Worm (Caenorhabditis elegans) whole organism, L1 larva: Measurements from ENCODE around the gene mob-4.

Experiments used
- C34B4.2 ChIP-seq: sonication (generic microtip); optimal IDR thresholded peaks from 2 replicates; lab custom pipeline; 2017; ENCODE audit warnings: mild to moderate bottlenecking, missing genetic modification characterization, missing compliant biosample characterization
- F16B12.6 ChIP-seq: fragments of 150-350 bp; optimal IDR thresholded peaks from 2 replicates; lab custom pipeline; 2014; ENCODE audit warnings: missing biosample characterization, missing genetic modification characterization
- blmp-1 ChIP-seq: fragments of 150-350 bp; optimal IDR thresholded peaks from 2 replicates; lab custom pipeline; 2014; ENCODE audit warnings: missing biosample characterization, missing genetic modification characterization
- ceh-8 ChIP-seq: fragments of 200-800 bp; sonication (Bioruptor generic); optimal IDR thresholded peaks from 2 replicates; lab custom pipeline; 2018; ENCODE audit warnings: mild to moderate bottlenecking, missing genetic modification characterization, moderate library complexity, missing compliant biosample characterization
- ceh-82 ChIP-seq, 3 experiments: fragments of 150-350 bp in 1 of 3; sonication (generic microtip) in 2 of 3; optimal IDR thresholded peaks; 2 replicates each; lab custom pipeline; 2014 to 2017; ENCODE audit warnings: missing biosample characterization in 3 of 3, missing genetic modification characterization in 3 of 3
- ceh-88 ChIP-seq: fragments of 200-800 bp; sonication (Bioruptor generic); IDR thresholded peaks from 2 replicates; pipeline ENCODE4 v1.3.6; 2022; ENCODE audit warnings: missing genetic modification characterization, missing compliant biosample characterization
- ceh-90 ChIP-seq: sonication (generic microtip); optimal IDR thresholded peaks from 2 replicates; lab custom pipeline; 2016; ENCODE audit warnings: missing genetic modification characterization, missing compliant biosample characterization
- ces-1 ChIP-seq: fragments of 150-350 bp; optimal IDR thresholded peaks from 2 replicates; lab custom pipeline; 2014; ENCODE audit warnings: missing biosample characterization, missing genetic modification reagents, missing genetic modification characterization
- dpl-1 ChIP-seq, 3 experiments: fragments of 150-350 bp in 2 of 3; sonication (generic microtip) in 1 of 3; optimal IDR thresholded peaks; 2 replicates each; lab custom pipeline; 2014 to 2017; ENCODE audit warnings: missing biosample characterization in 3 of 3, missing genetic modification characterization in 3 of 3, missing genetic modification reagents in 3 of 3
- dsc-1 ChIP-seq: sonication (generic microtip); optimal IDR thresholded peaks from 2 replicates; lab custom pipeline; 2016; ENCODE audit warnings: mild to moderate bottlenecking, missing genetic modification characterization, missing compliant biosample characterization
- efl-1 ChIP-seq, 4 experiments: fragments of 150-350 bp; optimal IDR thresholded peaks in 3 of 4; peaks in 1 of 4; 1 replicate in 1 of 4; 2 replicates in 3 of 4; lab custom pipeline; 2014; ENCODE audit warnings: missing biosample characterization in 2 of 4, missing genetic modification characterization in 2 of 4, missing genetic modification reagents in 2 of 4
- efl-3 ChIP-seq: fragments of 200-800 bp; sonication (Bioruptor generic); optimal IDR thresholded peaks from 2 replicates; lab custom pipeline; 2018; ENCODE audit warnings: mild to moderate bottlenecking, missing genetic modification characterization, missing compliant biosample characterization
- egl-13 ChIP-seq: sonication (generic microtip); optimal IDR thresholded peaks from 2 replicates; lab custom pipeline; 2016; ENCODE audit warnings: missing genotype, missing genetic modification reagents, missing genetic modification characterization, missing compliant biosample characterization
- elt-3 ChIP-seq, 6 experiments: fragments of 150-350 bp in 1 of 6; sonication (generic microtip); optimal IDR thresholded peaks; 2 replicates each; lab custom pipeline; 2017 to 2018; ENCODE audit warnings: missing biosample characterization in 6 of 6, missing genetic modification characterization in 6 of 6, inconsistent platforms in 1 of 6
- ets-5 ChIP-seq: fragments of 200-800 bp; sonication (Bioruptor generic); IDR thresholded peaks from 2 replicates; pipeline ENCODE4 v1.3.6; 2022; ENCODE audit warnings: missing genetic modification characterization, missing compliant biosample characterization
- fkh-10 ChIP-seq: sonication (generic microtip); optimal IDR thresholded peaks from 2 replicates; lab custom pipeline; 2017; ENCODE audit warnings: missing biosample characterization, missing genetic modification reagents, missing genetic modification characterization
- hlh-4 ChIP-seq: sonication (generic microtip); optimal IDR thresholded peaks from 2 replicates; lab custom pipeline; 2016; ENCODE audit warnings: mild to moderate bottlenecking, missing genetic modification characterization, missing compliant biosample characterization
- lin-15B ChIP-seq: fragments of 150-350 bp; sonication (generic microtip); optimal IDR thresholded peaks from 3 replicates; lab custom pipeline; 2014; ENCODE audit warnings: missing biosample characterization, missing genetic modification characterization
- lin-35 ChIP-seq, 2 experiments: fragments of 150-350 bp; optimal IDR thresholded peaks; 2 replicates each; lab custom pipeline; 2014; ENCODE audit warnings: missing biosample characterization in 2 of 2, missing genetic modification characterization in 2 of 2, missing genetic modification reagents in 2 of 2
- lin-39 ChIP-seq: fragments of 150-350 bp; optimal IDR thresholded peaks from 2 replicates; lab custom pipeline; 2014; ENCODE audit warnings: missing biosample characterization, missing genetic modification reagents, missing genetic modification characterization
- lir-3 ChIP-seq: sonication (generic microtip); optimal IDR thresholded peaks from 2 replicates; lab custom pipeline; 2016; ENCODE audit warnings: mild to moderate bottlenecking, missing genetic modification characterization, moderate library complexity, missing compliant biosample characterization; ENCODE audit not compliant: poor library complexity
- lsy-2 ChIP-seq, 2 experiments: fragments of 150-350 bp; optimal IDR thresholded peaks; 2 replicates each; lab custom pipeline; 2014; ENCODE audit warnings: missing biosample characterization in 2 of 2, missing genetic modification characterization in 2 of 2
- mab-9 ChIP-seq: fragments of 200-800 bp; sonication (Bioruptor generic); IDR thresholded peaks from 2 replicates; pipeline ENCODE4 v1.3.6; 2022; ENCODE audit warnings: missing genetic modification reagents, missing genetic modification characterization, missing compliant biosample characterization
- mef-2 ChIP-seq: fragments of 150-350 bp; optimal IDR thresholded peaks from 2 replicates; lab custom pipeline; 2014; ENCODE audit warnings: missing biosample characterization, missing genetic modification characterization
- mep-1 ChIP-seq: fragments of 150-350 bp; optimal IDR thresholded peaks from 2 replicates; lab custom pipeline; 2014; ENCODE audit warnings: missing biosample characterization, missing genetic modification characterization
- nhr-11 ChIP-seq: fragments of 150-350 bp; optimal IDR thresholded peaks from 2 replicates; lab custom pipeline; 2014; ENCODE audit warnings: missing biosample characterization, missing genetic modification characterization
- nhr-19 ChIP-seq: fragments of 200-800 bp; sonication (Bioruptor generic); conservative IDR thresholded peaks from 2 replicates; pipeline ENCODE4 v1.3.6; 2022; ENCODE audit warnings: missing genetic modification characterization, missing compliant biosample characterization
- nhr-237 ChIP-seq: fragments of 150-350 bp; optimal IDR thresholded peaks from 2 replicates; lab custom pipeline; 2014; ENCODE audit warnings: missing biosample characterization, missing genetic modification characterization
- nhr-84 ChIP-seq: sonication (generic microtip); optimal IDR thresholded peaks from 2 replicates; lab custom pipeline; 2017; ENCODE audit warnings: missing biosample characterization, missing genetic modification characterization
- nhr-85 ChIP-seq: sonication (generic microtip); peaks from one replicate; lab custom pipeline; 2016; ENCODE audit warnings: missing genetic modification characterization, inconsistent platforms, missing compliant biosample characterization
- pax-3 ChIP-seq: fragments of 200-800 bp; sonication (Bioruptor generic); optimal IDR thresholded peaks from 2 replicates; lab custom pipeline; 2018; ENCODE audit warnings: mild to moderate bottlenecking, missing genetic modification characterization, moderate library complexity, missing compliant biosample characterization
- rnt-1 ChIP-seq: sonication (generic microtip); optimal IDR thresholded peaks from 2 replicates; lab custom pipeline; 2016; ENCODE audit warnings: mild to moderate bottlenecking, missing genetic modification characterization, moderate library complexity, missing compliant biosample characterization
- skn-1 ChIP-seq: fragments of 150-350 bp; optimal IDR thresholded peaks from 2 replicates; lab custom pipeline; 2014; ENCODE audit warnings: missing biosample characterization, missing genetic modification characterization
- snu-23 ChIP-seq: sonication (generic microtip); optimal IDR thresholded peaks from 2 replicates; lab custom pipeline; 2016; ENCODE audit warnings: missing genetic modification characterization, missing compliant biosample characterization
- sox-4 ChIP-seq: sonication (generic microtip); optimal IDR thresholded peaks from 2 replicates; lab custom pipeline; 2016; ENCODE audit warnings: missing genetic modification characterization, missing compliant biosample characterization
- sptf-1 ChIP-seq: fragments of 150-350 bp; optimal IDR thresholded peaks from 2 replicates; lab custom pipeline; 2014; ENCODE audit warnings: missing biosample characterization, missing genetic modification characterization
- swsn-7 ChIP-seq: sonication (generic microtip); optimal IDR thresholded peaks from 2 replicates; lab custom pipeline; 2016; ENCODE audit warnings: missing genetic modification characterization, missing compliant biosample characterization
- tbx-2 ChIP-seq: sonication (generic microtip); optimal IDR thresholded peaks from 2 replicates; lab custom pipeline; 2016; ENCODE audit warnings: missing genetic modification characterization, missing compliant biosample characterization
- unc-130 ChIP-seq: fragments of 150-350 bp; optimal IDR thresholded peaks from 2 replicates; lab custom pipeline; 2017; ENCODE audit warnings: missing biosample characterization, missing genetic modification characterization, inconsistent platforms
- unc-30 ChIP-seq: sonication (generic microtip); optimal IDR thresholded peaks from 2 replicates; lab custom pipeline; 2017; ENCODE audit warnings: missing biosample characterization, missing genetic modification characterization
- unc-98 ChIP-seq: fragments of 200-800 bp; sonication (Bioruptor generic); IDR thresholded peaks from 2 replicates; pipeline ENCODE4 v1.3.6; 2022; ENCODE audit warnings: missing genetic modification characterization, missing compliant biosample characterization
- vab-15 ChIP-seq: sonication (generic microtip); optimal IDR thresholded peaks from 2 replicates; lab custom pipeline; 2017; ENCODE audit warnings: missing genotype, mild to moderate bottlenecking, missing genetic modification characterization, missing compliant biosample characterization
- xbp-1 ChIP-seq: sonication (generic microtip); optimal IDR thresholded peaks from 2 replicates; lab custom pipeline; 2016; ENCODE audit warnings: missing genetic modification characterization, missing compliant biosample characterization
- zip-4 ChIP-seq: fragments of 200-800 bp; sonication (Bioruptor generic); optimal IDR thresholded peaks from 2 replicates; lab custom pipeline; 2018; ENCODE audit warnings: mild to moderate bottlenecking, missing genetic modification characterization, moderate library complexity, missing compliant biosample characterization
- ztf-11 ChIP-seq, 2 experiments: sonication (generic microtip); optimal IDR thresholded peaks; 2 replicates each; lab custom pipeline; 2016 to 2017; ENCODE audit warnings: missing genetic modification characterization in 2 of 2, missing biosample characterization in 1 of 2, missing compliant biosample characterization in 1 of 2

Gene mob-4

ce11 chrIII:8268296-8268695 is 43.4 kb downstream of the mob-4 start, which contains the start of the genes F09G8.7 and crn-7:
F09G8.7 (minus strand) TSS chrIII:8268355.
crn-7 (plus strand) TSS chrIII:8268531.
- TF ChIP-seq rnt-1 (tag; lab: Kevin White, UChicago) (peak; percentile 45), nhr-85 (tag; lab: Kevin White, UChicago) (no peak), egl-13 (tag; lab: Kevin White, UChicago) (no peak), xbp-1 (tag; lab: Kevin White, UChicago) (no peak), lsy-2 (tag; optimal IDR thresholded peaks at IDR 0.05; lab: Kevin White, UChicago) (peak in 1 of 2 experiments; percentile 55), lin-15B (tag; lab: Kevin White, UChicago) (peak; percentile 15), skn-1 (peak; percentile 25), lin-39 (tag; lab: Kevin White, UChicago) (no peak), ceh-82 (tag; optimal IDR thresholded peaks at IDR 0.05; lab: Kevin White, UChicago) (peak in 1 of 3 experiments; percentile 31), blmp-1 (tag; lab: Kevin White, UChicago) (peak; percentile 46), vab-15 (tag; lab: Kevin White, UChicago) (no peak), sox-4 (no peak), ceh-90 (no peak), pax-3 (tag; lab: Kevin White, UChicago) (no peak), lir-3 (peak; percentile 24), efl-1 (optimal IDR thresholded peaks at IDR 0.05; lab: Kevin White, UChicago) (peak; percentile 32 to 36), efl-1 (GFP tag; optimal IDR thresholded peaks at IDR 0.05 in 1 of 2; lab: Kevin White, UChicago) (peak in 1 of 2 experiments; percentile 17), dsc-1 (tag; lab: Kevin White, UChicago) (no peak), sptf-1 (tag; lab: Kevin White, UChicago) (no peak), mab-9 (GFP tag; lab: Robert Waterston, UW) (no peak), snu-23 (GFP tag; lab: Kevin White, UChicago) (peak; percentile 33), nhr-84 (tag; lab: Kevin White, UChicago) (no peak), lin-35 (GFP tag; optimal IDR thresholded peaks at IDR 0.05; lab: Kevin White, UChicago) (peak; percentile 23 to 31), dpl-1 (GFP tag; optimal IDR thresholded peaks at IDR 0.05; lab: Kevin White, UChicago) (peak in 2 of 3 experiments; percentile 36 to 44)

ce11 chrIII:8271676-8272225 is 46.9 kb downstream of the mob-4 start, which contains the start of the genes mps-4 and F09G8.10:
mps-4 (minus strand) TSS chrIII:8271776.
F09G8.10 (minus strand) TSS chrIII:8272175.
- TF ChIP-seq F16B12.6 (tag; lab: Kevin White, UChicago) (no peak), nhr-11 (tag; lab: Kevin White, UChicago) (no peak), elt-3 (tag; optimal IDR thresholded peaks at IDR 0.05; lab: Kevin White, UChicago) (no peak), unc-130 (tag; lab: Kevin White, UChicago) (no peak), ztf-11 (tag; optimal IDR thresholded peaks at IDR 0.05; lab: Kevin White, UChicago) (no peak), tbx-2 (no peak), swsn-7 (tag; lab: Kevin White, UChicago) (no peak), efl-3 (GFP tag; lab: Kevin White, UChicago) (no peak), ceh-8 (GFP tag; lab: Kevin White, UChicago) (no peak), ets-5 (GFP tag; lab: Robert Waterston, UW) (no peak), ceh-88 (GFP tag; lab: Robert Waterston, UW) (no peak), unc-30 (tag; lab: Kevin White, UChicago) (no peak), sptf-1 (tag; lab: Kevin White, UChicago) (no peak), nhr-84 (tag; lab: Kevin White, UChicago) (no peak), fkh-10 (no peak), lin-35 (GFP tag; optimal IDR thresholded peaks at IDR 0.05; lab: Kevin White, UChicago) (no peak), unc-98 (GFP tag; lab: Robert Waterston, UW) (no peak)

ce11 chrIII:8275871-8276270 is 51.0 kb downstream of the mob-4 start, which contains the start of gene clec-160:
clec-160 (minus strand) TSS chrIII:8275971.
- no peak for TF ChIP-seq hlh-4 (tag; lab: Kevin White, UChicago)
- no peak for TF ChIP-seq egl-13 (tag; lab: Kevin White, UChicago)
- TF ChIP-seq dsc-1 (tag; lab: Kevin White, UChicago) = no peak
- TF ChIP-seq zip-4 = no peak
- no peak for TF ChIP-seq rnt-1 (tag; lab: Kevin White, UChicago)
- TF ChIP-seq ces-1 (GFP tag; lab: Kevin White, UChicago) = no peak
- no peak for TF ChIP-seq mef-2 (tag; lab: Kevin White, UChicago)
- no peak for TF ChIP-seq lin-15B (tag; lab: Kevin White, UChicago)
- no peak for TF ChIP-seq pax-3 (tag; lab: Kevin White, UChicago)
- TF ChIP-seq C34B4.2 (tag; lab: Kevin White, UChicago) = no peak
- TF ChIP-seq mep-1 (tag; lab: Kevin White, UChicago) = no peak
- no peak for TF ChIP-seq lsy-2 (tag; optimal IDR thresholded peaks at IDR 0.05; lab: Kevin White, UChicago)
- TF ChIP-seq unc-130 (tag; lab: Kevin White, UChicago) = no peak
- no peak for TF ChIP-seq nhr-237 (tag; lab: Kevin White, UChicago)
- TF ChIP-seq nhr-19 (GFP tag; lab: Robert Waterston, UW) = no peak
